Worm (Caenorhabditis elegans) whole organism, L4 larva: Measurements from ENCODE around the gene brp-1.

Experiments
- T20F7.1 ChIP-seq: fragments of 200-800 bp; sonication (Bioruptor generic); optimal IDR thresholded peaks from 2 replicates; lab custom pipeline; 2018; ENCODE audit warnings: mild to moderate bottlenecking, missing genetic modification characterization, missing compliant biosample characterization
- T26A8.4 ChIP-seq: fragments of 200-800 bp; sonication (Bioruptor generic); IDR thresholded peaks from 2 replicates; pipeline ENCODE4 v1.3.6; 2022; ENCODE audit warnings: missing genetic modification characterization, missing compliant biosample characterization
- ZK337.2 ChIP-seq: fragments of 200-800 bp; sonication (Bioruptor generic); IDR thresholded peaks from 2 replicates; pipeline ENCODE4 v1.3.6; 2022; ENCODE audit warnings: missing genetic modification reagents, missing genetic modification characterization, missing compliant biosample characterization
- aha-1 ChIP-seq: fragments of 150-350 bp; peaks from one replicate; lab custom pipeline; 2014; ENCODE audit warnings: missing biosample characterization, missing genetic modification characterization
- ama-1 ChIP-seq: fragments of 150-350 bp; optimal IDR thresholded peaks from 2 replicates; lab custom pipeline; 2014; ENCODE audit warnings: inconsistent platforms, mixed read lengths
- ceh-32 ChIP-seq: sonication (generic microtip); optimal IDR thresholded peaks from 2 replicates; lab custom pipeline; 2016; ENCODE audit warnings: mild to moderate bottlenecking, missing genetic modification characterization, missing compliant biosample characterization; ENCODE audit not compliant: poor library complexity
- ceh-44 ChIP-seq: fragments of 200-800 bp; sonication (Bioruptor generic); IDR thresholded peaks from 2 replicates; pipeline ENCODE4 v1.3.6; 2022; ENCODE audit warnings: missing genetic modification reagents, missing genetic modification characterization, missing compliant biosample characterization
- cey-2 ChIP-seq: sonication (generic microtip); optimal IDR thresholded peaks from 3 replicates; lab custom pipeline; 2017; ENCODE audit warnings: missing genetic modification characterization, mild to moderate bottlenecking, missing compliant biosample characterization, antibody characterized with exemption, borderline replicate concordance; ENCODE audit not compliant: insufficient read depth
- daf-19 ChIP-seq: fragments of 200-800 bp; sonication (Bioruptor generic); conservative IDR thresholded peaks from 2 replicates; pipeline ENCODE4 v1.3.6; 2022; ENCODE audit warnings: missing genetic modification characterization, missing compliant biosample characterization
- daf-8 ChIP-seq: fragments of 200-800 bp; sonication (Bioruptor generic); IDR thresholded peaks from 2 replicates; pipeline ENCODE4 v1.3.6; 2022; ENCODE audit warnings: missing genetic modification characterization, missing compliant biosample characterization
- dmd-8 ChIP-seq: fragments of 200-800 bp; sonication (Bioruptor generic); IDR thresholded peaks from 2 replicates; pipeline ENCODE4 v1.3.6; 2022; ENCODE audit warnings: missing genetic modification characterization, missing compliant biosample characterization
- dpl-1 ChIP-seq: fragments of 150-350 bp; optimal IDR thresholded peaks from 2 replicates; lab custom pipeline; 2014; ENCODE audit warnings: missing biosample characterization, missing genetic modification reagents, missing genetic modification characterization
- dve-1 ChIP-seq: sonication (generic microtip); optimal IDR thresholded peaks from 2 replicates; lab custom pipeline; 2017; ENCODE audit warnings: antibody characterized with exemption, mild to moderate bottlenecking, missing genetic modification characterization, missing compliant biosample characterization; ENCODE audit not compliant: insufficient read depth
- egl-27 ChIP-seq: sonication (generic microtip); optimal IDR thresholded peaks from 3 replicates; lab custom pipeline; 2017; ENCODE audit warnings: missing biosample characterization, missing genetic modification reagents, missing genetic modification characterization
- gei-8 ChIP-seq: fragments of 200-800 bp; sonication (Bioruptor generic); optimal IDR thresholded peaks from 2 replicates; lab custom pipeline; 2018; ENCODE audit warnings: mild to moderate bottlenecking, missing genetic modification characterization, missing compliant biosample characterization
- hlh-11 ChIP-seq: fragments of 200-800 bp; sonication (Bioruptor generic); optimal IDR thresholded peaks from 2 replicates; lab custom pipeline; 2018; ENCODE audit warnings: mild to moderate bottlenecking, missing genetic modification characterization, missing compliant biosample characterization
- hmg-1.1 ChIP-seq: fragments of 200-800 bp; sonication (Bioruptor generic); IDR thresholded peaks from 2 replicates; pipeline ENCODE4 v1.3.6; 2022; ENCODE audit warnings: missing genetic modification reagents, missing genetic modification characterization, missing compliant biosample characterization
- lim-7 ChIP-seq: fragments of 200-800 bp; sonication (Bioruptor generic); IDR thresholded peaks from 2 replicates; pipeline ENCODE4 v1.3.6; 2022; ENCODE audit warnings: missing genetic modification characterization, missing compliant biosample characterization
- lin-1 ChIP-seq: fragments of 200-800 bp; sonication (Bioruptor generic); IDR thresholded peaks from 2 replicates; pipeline ENCODE4 v1.3.6; 2022; ENCODE audit warnings: missing genetic modification reagents, missing genetic modification characterization, missing compliant biosample characterization
- lin-13 ChIP-seq: fragments of 150-350 bp; optimal IDR thresholded peaks from 2 replicates; lab custom pipeline; 2014; ENCODE audit warnings: missing biosample characterization, missing genetic modification reagents, missing genetic modification characterization
- lin-29 ChIP-seq: fragments of 200-800 bp; sonication (Bioruptor generic); IDR thresholded peaks from 2 replicates; pipeline ENCODE4 v1.3.6; 2022; ENCODE audit warnings: missing genetic modification reagents, missing genetic modification characterization, missing compliant biosample characterization
- lin-39 ChIP-seq: fragments of 150-350 bp; optimal IDR thresholded peaks from 2 replicates; lab custom pipeline; 2014; ENCODE audit warnings: missing biosample characterization, missing genetic modification reagents, missing genetic modification characterization
- lir-3 ChIP-seq: sonication (generic microtip); optimal IDR thresholded peaks from 2 replicates; lab custom pipeline; 2016; ENCODE audit warnings: mild to moderate bottlenecking, missing genetic modification characterization, missing compliant biosample characterization
- mdl-1 ChIP-seq, 2 experiments: fragments of 150-350 bp in 1 of 2; sonication (generic microtip) in 1 of 2; optimal IDR thresholded peaks; 2 replicates each; lab custom pipeline; 2014 to 2017; ENCODE audit warnings: missing biosample characterization in 2 of 2, missing genetic modification characterization in 2 of 2
- mdt-29 ChIP-seq: fragments of 200-800 bp; sonication (Bioruptor generic); IDR thresholded peaks from 2 replicates; pipeline ENCODE4 v1.3.6; 2022; ENCODE audit warnings: missing genetic modification reagents, missing genetic modification characterization, missing compliant biosample characterization
- mep-1 ChIP-seq: fragments of 150-350 bp; sonication (generic microtip); optimal IDR thresholded peaks from 3 replicates; lab custom pipeline; 2014; ENCODE audit warnings: missing biosample characterization, missing genetic modification characterization
- mxl-3 ChIP-seq: fragments of 200-800 bp; sonication (Bioruptor generic); optimal IDR thresholded peaks from 2 replicates; lab custom pipeline; 2018; ENCODE audit warnings: mild to moderate bottlenecking, missing genetic modification characterization, missing compliant biosample characterization
- nhr-10 ChIP-seq: fragments of 150-350 bp; optimal IDR thresholded peaks from 2 replicates; lab custom pipeline; 2014; ENCODE audit warnings: missing biosample characterization, missing genetic modification characterization
- nhr-11 ChIP-seq: fragments of 150-350 bp; optimal IDR thresholded peaks from 2 replicates; lab custom pipeline; 2014; ENCODE audit warnings: missing biosample characterization, missing genetic modification characterization
- nhr-28 ChIP-seq: fragments of 150-350 bp; optimal IDR thresholded peaks from 2 replicates; lab custom pipeline; 2014; ENCODE audit warnings: missing biosample characterization, missing genetic modification characterization
- nhr-42 ChIP-seq: fragments of 200-800 bp; sonication (Bioruptor generic); IDR thresholded peaks from 2 replicates; pipeline ENCODE4 v1.3.6; 2022; ENCODE audit warnings: missing genetic modification characterization, missing compliant biosample characterization
- pha-4 ChIP-seq, 2 experiments: fragments of 150-350 bp in 1 of 2; fragments of 200-800 bp in 1 of 2; sonication (Bioruptor generic) in 1 of 2; IDR thresholded peaks in 1 of 2; optimal IDR thresholded peaks in 1 of 2; 2 replicates each; pipeline versions ENCODE4 v1.3.6 to Lab custom; 2014 to 2022; ENCODE audit warnings: missing genetic modification characterization in 2 of 2, missing genetic modification reagents in 2 of 2, missing biosample characterization in 1 of 2, missing compliant biosample characterization in 1 of 2
- php-3 ChIP-seq: fragments of 200-800 bp; sonication (Bioruptor generic); IDR thresholded peaks from 2 replicates; pipeline ENCODE4 v1.3.6; 2022; ENCODE audit warnings: missing genetic modification reagents, missing genetic modification characterization, missing compliant biosample characterization
- pqm-1 ChIP-seq: sonication (generic microtip); optimal IDR thresholded peaks from 2 replicates; lab custom pipeline; 2017; ENCODE audit warnings: missing biosample characterization, missing genetic modification characterization
- rbr-2 ChIP-seq: sonication (generic microtip); optimal IDR thresholded peaks from 2 replicates; lab custom pipeline; 2016; ENCODE audit warnings: missing genotype, missing genetic modification characterization, missing compliant biosample characterization
- sdz-12 ChIP-seq: fragments of 200-800 bp; sonication (Bioruptor generic); optimal IDR thresholded peaks from 2 replicates; lab custom pipeline; 2018; ENCODE audit warnings: mild to moderate bottlenecking, missing genetic modification characterization, missing compliant biosample characterization
- set-16 ChIP-seq: fragments of 200-800 bp; sonication (Bioruptor generic); IDR thresholded peaks from 2 replicates; pipeline ENCODE4 v1.3.6; 2022; ENCODE audit warnings: missing genetic modification reagents, missing genetic modification characterization, missing compliant biosample characterization
- unc-62 ChIP-seq, 3 experiments: fragments of 150-350 bp in 1 of 3; sonication (generic microtip); optimal IDR thresholded peaks in 2 of 3; peaks in 1 of 3; 1 replicate in 1 of 3; 2 replicates in 2 of 3; lab custom pipeline; 2014 to 2017; ENCODE audit warnings: missing biosample characterization in 3 of 3, missing genetic modification characterization in 3 of 3, missing genetic modification reagents in 3 of 3, missing genotype in 1 of 3
- zfp-2 ChIP-seq: sonication (generic microtip); optimal IDR thresholded peaks from 2 replicates; lab custom pipeline; 2016; ENCODE audit warnings: mild to moderate bottlenecking, missing genetic modification characterization, missing compliant biosample characterization
- ztf-7 ChIP-seq: fragments of 150-350 bp; optimal IDR thresholded peaks from 2 replicates; lab custom pipeline; 2014; ENCODE audit warnings: missing biosample characterization, missing genetic modification characterization

The brp-1 gene

ce11 chrIII:11991654-11992292 lies 28.6 kb upstream of the brp-1 start:
- peak; percentile 82 for TF ChIP-seq set-16 (GFP tag; lab: Robert Waterston, UW)
- no peak for TF ChIP-seq cey-2
- TF ChIP-seq unc-62 (GFP tag; optimal IDR thresholded peaks at IDR 0.05 in 1 of 2; lab: Kevin White, UChicago) = peak in 1 of 2 experiments; percentile 94
- no peak for TF ChIP-seq unc-62 (tag; optimal IDR thresholded peaks at IDR 0.05; lab: Kevin White, UChicago)
- TF ChIP-seq, all 104 proteins: peak for 2

DNA sequence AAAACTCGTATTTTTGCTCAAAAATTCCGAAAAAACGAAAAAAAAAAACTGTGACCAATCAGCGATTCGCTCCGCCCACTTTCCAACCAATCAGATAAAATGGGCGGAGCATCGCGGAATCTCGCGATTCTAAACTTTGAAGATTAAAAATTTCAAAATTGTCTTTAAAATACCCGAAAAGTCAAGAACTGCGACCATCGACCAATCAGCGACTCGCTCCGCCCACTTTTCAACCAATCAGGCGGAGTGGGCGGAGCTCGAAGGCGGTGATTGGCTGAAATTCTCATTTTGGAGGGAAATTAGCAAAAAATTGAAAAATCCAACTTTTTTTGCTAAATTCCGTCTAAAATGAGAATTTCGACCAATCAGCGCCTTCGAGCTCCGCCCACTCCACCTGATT lies 24.6 kb upstream of the brp-1 start:
- TF ChIP-seq nhr-11 (tag; lab: Kevin White, UChicago) (no peak), php-3 (GFP tag; lab: Robert Waterston, UW) (no peak), T20F7.1 (GFP tag; lab: Kevin White, UChicago) (no peak), egl-27 (tag; lab: Kevin White, UChicago) (no peak), hlh-11 (tag; lab: Kevin White, UChicago) (no peak), lin-13 (no peak), lin-1 (no peak), ztf-7 (tag; lab: Kevin White, UChicago) (no peak), lin-39 (tag; lab: Kevin White, UChicago) (no peak), cey-2 (no peak), lim-7 (GFP tag; lab: Robert Waterston, UW) (no peak), ZK337.2 (GFP tag; lab: Robert Waterston, UW) (no peak), mep-1 (tag; lab: Kevin White, UChicago) (no peak), ama-1 (lab: Kevin White, UChicago) (no peak), nhr-42 (GFP tag; lab: Robert Waterston, UW) (no peak), mdl-1 (tag; optimal IDR thresholded peaks at IDR 0.05; lab: Kevin White, UChicago) (no peak), dpl-1 (no peak), sdz-12 (GFP tag; lab: Kevin White, UChicago) (no peak), zfp-2 (tag; lab: Kevin White, UChicago) (no peak), nhr-10 (tag; lab: Kevin White, UChicago) (no peak)

DNA sequence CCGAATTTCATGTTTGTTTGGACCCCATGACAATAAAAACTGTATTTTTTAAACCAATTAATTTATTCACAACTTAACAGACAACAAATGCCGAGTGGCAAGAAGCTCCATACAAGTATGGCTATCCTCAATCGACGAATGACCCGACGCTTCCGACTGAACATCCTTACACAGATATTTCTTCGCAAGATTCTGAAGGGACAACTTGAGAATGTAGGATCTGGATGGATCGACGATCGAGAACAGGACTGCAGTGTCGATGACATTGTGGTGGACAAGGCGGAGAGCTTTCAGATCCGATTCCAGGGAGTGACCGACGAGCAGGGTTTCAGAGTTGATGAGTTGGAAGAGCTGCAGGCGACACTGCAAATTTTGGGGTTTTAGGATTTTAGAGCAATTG lies 20.8 kb upstream of the brp-1 start:
- TF ChIP-seq mep-1 (tag; lab: Kevin White, UChicago) (no peak), aha-1 (tag; lab: Kevin White, UChicago) (peak; percentile 85), lin-39 (tag; lab: Kevin White, UChicago) (no peak)

ce11 chrIII:12002850-12003249 lies 17.5 kb upstream of the brp-1 start, which contains the start of gene Y56A3A.33:
TSS of gene Y56A3A.33 (minus strand) at chrIII:12002950.
- TF ChIP-seq T26A8.4 (no peak), zfp-2 (tag; lab: Kevin White, UChicago) (no peak), hlh-11 (tag; lab: Kevin White, UChicago) (no peak), mdt-29 (GFP tag; lab: Robert Waterston, UW) (no peak), dve-1 (tag; lab: Kevin White, UChicago) (no peak), mxl-3 (no peak), gei-8 (no peak), pha-4 (GFP tag; IDR thresholded peaks at IDR 0.05; lab: Robert Waterston, UW) (no peak), pha-4 (tag; optimal IDR thresholded peaks at IDR 0.05; lab: Kevin White, UChicago) (no peak), hmg-1.1 (GFP tag; lab: Robert Waterston, UW) (no peak), pqm-1 (no peak), ceh-44 (no peak), lin-29 (no peak), nhr-28 (no peak), lir-3 (tag; lab: Kevin White, UChicago) (no peak), ceh-32 (tag; lab: Kevin White, UChicago) (no peak), rbr-2 (tag; lab: Kevin White, UChicago) (no peak), daf-19 (GFP tag; lab: Robert Waterston, UW) (no peak), dmd-8 (GFP tag; lab: Robert Waterston, UW) (no peak), daf-8 (GFP tag; lab: Robert Waterston, UW) (no peak)
